Worm (Caenorhabditis elegans): ENCODE results near the gene K02E10.4.
A peak's percentile ranks its signal among the peaks of the same experiment; 100 is the strongest.

The K02E10.4 gene

ce11 chrX:2536246-2536772, 53.2 kb downstream of the K02E10.4 start (continued):
- peak; percentile 68 for TF ChIP-seq rnt-1 (tag; optimal IDR thresholded peaks at IDR 0.05)
- peak; percentile 78 for TF ChIP-seq ceh-48 (tag; optimal IDR thresholded peaks at IDR 0.05)
- no peak for TF ChIP-seq npax-4 (tag; optimal IDR thresholded peaks at IDR 0.05)
- peak; percentile 35 for TF ChIP-seq ets-4 (tag; optimal IDR thresholded peaks at IDR 0.05)
- TF ChIP-seq ref-2 (tag; optimal IDR thresholded peaks at IDR 0.05), result peak; percentile 81
- TF ChIP-seq gmeb-2 (tag; optimal IDR thresholded peaks at IDR 0.05), result no peak
- no peak for TF ChIP-seq unc-86 (tag; optimal IDR thresholded peaks at IDR 0.05)
- TF ChIP-seq fax-1 (tag; optimal IDR thresholded peaks at IDR 0.05), result no peak
- TF ChIP-seq syd-9 (tag; optimal IDR thresholded peaks at IDR 0.05), result peak; percentile 61
- no peak for TF ChIP-seq Y22D7AL.16 (tag; optimal IDR thresholded peaks at IDR 0.05)
- TF ChIP-seq fkh-6 (tag; optimal IDR thresholded peaks at IDR 0.05), result no peak
- peak; percentile 86 for TF ChIP-seq unc-42 (tag; optimal IDR thresholded peaks at IDR 0.05)
- no peak for TF ChIP-seq nhr-232 (tag; optimal IDR thresholded peaks at IDR 0.05)
- peak; percentile 88 for TF ChIP-seq nfya-1 (tag; optimal IDR thresholded peaks at IDR 0.05)
- peak; percentile 56 for TF ChIP-seq pros-1 (tag; optimal IDR thresholded peaks at IDR 0.05)
- TF ChIP-seq mec-3 (tag; optimal IDR thresholded peaks at IDR 0.05; ENCODE audit: borderline replicate concordance), result no peak
- TF ChIP-seq unc-55 (GFP tag; optimal IDR thresholded peaks at IDR 0.05), result peak; percentile 97
- no peak for TF ChIP-seq odd-2 (tag; optimal IDR thresholded peaks at IDR 0.05)
- no peak for TF ChIP-seq pat-9 (tag; optimal IDR thresholded peaks at IDR 0.05)
- TF ChIP-seq fkh-10 (GFP tag; optimal IDR thresholded peaks at IDR 0.05), result no peak
- peak; percentile 38 for TF ChIP-seq eyg-1 (tag; optimal IDR thresholded peaks at IDR 0.05)
- TF ChIP-seq nhr-11 (tag; optimal IDR thresholded peaks at IDR 0.05), result no peak
- TF ChIP-seq ama-1 (optimal IDR thresholded peaks at IDR 0.05), result no peak
- no peak for TF ChIP-seq lin-11 (tag; optimal IDR thresholded peaks at IDR 0.05)
- TF ChIP-seq elt-2 (tag; optimal IDR thresholded peaks at IDR 0.05), result peak; percentile 19
- TF ChIP-seq ceh-31 (tag; optimal IDR thresholded peaks at IDR 0.05), result peak; percentile 96
- TF ChIP-seq madf-2 (tag; optimal IDR thresholded peaks at IDR 0.05), result peak; percentile 10
- TF ChIP-seq hlh-6 (tag; optimal IDR thresholded peaks at IDR 0.05), result peak; percentile 35
- TF ChIP-seq hlh-15 (tag; optimal IDR thresholded peaks at IDR 0.05), result no peak
- TF ChIP-seq C38D4.7 (GFP tag; optimal IDR thresholded peaks at IDR 0.05), result no peak
- TF ChIP-seq pax-1 (tag; optimal IDR thresholded peaks at IDR 0.05), result no peak
- peak; percentile 17 for TF ChIP-seq ceh-6 (GFP tag; optimal IDR thresholded peaks at IDR 0.05)
- no peak for TF ChIP-seq tbx-7 (tag; optimal IDR thresholded peaks at IDR 0.05)
- TF ChIP-seq elt-4 (tag; optimal IDR thresholded peaks at IDR 0.05), result no peak
- peak; percentile 91 for TF ChIP-seq ceh-18 (tag; optimal IDR thresholded peaks at IDR 0.05)
- no peak for TF ChIP-seq pqm-1 (tag; optimal IDR thresholded peaks at IDR 0.05)
- peak; percentile 77 for TF ChIP-seq sdc-2 (tag; optimal IDR thresholded peaks at IDR 0.05)
- TF ChIP-seq ttx-3 (tag; optimal IDR thresholded peaks at IDR 0.05), result no peak

Measured in whole organism, late embryonic.